Fruit fly (Drosophila melanogaster) whole organism, embryonic: ENCODE data around the gene cert.
A peak's percentile ranks its signal among the peaks of the same experiment; 100 is the strongest.

Source experiments
- Ada2b ChIP-seq: fragments of 200-800 bp; sonication (Bioruptor generic); IDR thresholded peaks from 2 replicates; pipeline ENCODE4 v1.3.6; 2022; ENCODE audit warnings: missing biosample characterization, missing genetic modification characterization
- Bteb2 ChIP-seq: fragments of 200-800 bp; sonication (Bioruptor generic); optimal IDR thresholded peaks from 2 replicates; lab custom pipeline; 2016; ENCODE audit warnings: missing biosample characterization, missing genetic modification characterization
- CG10267 ChIP-seq: fragments of 200-800 bp; sonication (Bioruptor generic); optimal IDR thresholded peaks from 2 replicates; lab custom pipeline; 2018; ENCODE audit warnings: missing biosample characterization, mild to moderate bottlenecking, missing genetic modification characterization, moderate library complexity
- CG10274 ChIP-seq: fragments of 200-800 bp; sonication (Bioruptor generic); optimal IDR thresholded peaks from 3 replicates; lab custom pipeline; 2017; ENCODE audit warnings: missing biosample characterization, mild to moderate bottlenecking, missing genetic modification characterization
- CG10321 ChIP-seq: fragments of 200-800 bp; sonication (Bioruptor generic); IDR thresholded peaks from 2 replicates; pipeline ENCODE4 v1.3.6; 2022; ENCODE audit warnings: missing biosample characterization, missing genetic modification characterization
- CG12769 ChIP-seq: fragments of 200-800 bp; sonication (Bioruptor generic); optimal IDR thresholded peaks from 2 replicates; lab custom pipeline; 2019; ENCODE audit warnings: missing biosample characterization, mild to moderate bottlenecking, missing genetic modification characterization, moderate library complexity
- CG14441 ChIP-seq: fragments of 200-800 bp; sonication (Bioruptor generic); IDR thresholded peaks from 2 replicates; pipeline ENCODE4 v1.3.6; 2022; ENCODE audit warnings: missing biosample characterization, missing genetic modification characterization
- CG1602 ChIP-seq: fragments of 200-800 bp; sonication (Bioruptor generic); optimal IDR thresholded peaks from 3 replicates; lab custom pipeline; 2016; ENCODE audit warnings: missing biosample characterization, missing genetic modification characterization
- CG17612 ChIP-seq: fragments of 200-800 bp; sonication (Bioruptor generic); IDR thresholded peaks from 2 replicates; pipeline ENCODE4 v1.3.6; 2022; ENCODE audit warnings: missing biosample characterization, missing genetic modification characterization
- CG17912 ChIP-seq: fragments of 200-800 bp; sonication (Bioruptor generic); optimal IDR thresholded peaks from 2 replicates; lab custom pipeline; 2018; ENCODE audit warnings: missing biosample characterization, mild to moderate bottlenecking, missing genetic modification characterization
- CG18011 ChIP-seq: fragments of 200-800 bp; sonication (Bioruptor generic); optimal IDR thresholded peaks from 2 replicates; lab custom pipeline; 2017; ENCODE audit warnings: missing biosample characterization, missing genetic modification characterization, mild to moderate bottlenecking, moderate library complexity, missing genotype
- CG33213 ChIP-seq: fragments of 200-800 bp; sonication (Bioruptor generic); optimal IDR thresholded peaks from 3 replicates; lab custom pipeline; 2016; ENCODE audit warnings: missing biosample characterization, missing genetic modification characterization
- CG34224 ChIP-seq: fragments of 200-800 bp; sonication (Bioruptor generic); IDR thresholded peaks from 3 replicates; pipeline ENCODE4 v1.3.6; 2022; ENCODE audit warnings: missing biosample characterization, missing genetic modification characterization; ENCODE audit not compliant: partially characterized antibody
- CG3847 ChIP-seq: fragments of 200-800 bp; sonication (Bioruptor generic); IDR thresholded peaks from 2 replicates; pipeline ENCODE4 v1.3.6; 2022; ENCODE audit warnings: missing biosample characterization, missing genetic modification characterization
- CG6272 ChIP-seq: fragments of 200-800 bp; sonication (Bioruptor generic); IDR thresholded peaks from 2 replicates; pipeline ENCODE4 v1.3.6; 2022; ENCODE audit warnings: missing biosample characterization, missing genetic modification characterization
- CG7357 ChIP-seq: fragments of 200-800 bp; sonication (Bioruptor generic); IDR thresholded peaks from 3 replicates; pipeline ENCODE4 v1.3.6; 2022; ENCODE audit warnings: missing biosample characterization, missing genetic modification characterization
- CG7372 ChIP-seq: fragments of 200-800 bp; sonication (Bioruptor generic); IDR thresholded peaks from 2 replicates; pipeline ENCODE4 v1.3.6; 2022; ENCODE audit warnings: missing biosample characterization, missing genetic modification characterization
- CG8359 ChIP-seq: fragments of 200-800 bp; sonication (Bioruptor generic); optimal IDR thresholded peaks from 2 replicates; lab custom pipeline; 2017; ENCODE audit warnings: missing biosample characterization, mild to moderate bottlenecking, missing genetic modification characterization, borderline replicate concordance
- CG8478 ChIP-seq: fragments of >200 bp; optimal IDR thresholded peaks from 2 replicates; lab custom pipeline; 2018
- Gug ChIP-seq: fragments of 200-800 bp; sonication (Bioruptor generic); IDR thresholded peaks from 4 replicates; pipeline ENCODE4 v1.3.6; 2022; ENCODE audit warnings: missing biosample characterization, missing genetic modification characterization
- Hmx ChIP-seq: fragments of 200-800 bp; sonication (Bioruptor generic); optimal IDR thresholded peaks from 2 replicates; lab custom pipeline; 2016; ENCODE audit warnings: missing biosample characterization, missing genetic modification characterization
- Hr3 ChIP-seq: fragments of 200-800 bp; sonication (Bioruptor generic); optimal IDR thresholded peaks from 3 replicates; lab custom pipeline; 2016; ENCODE audit warnings: missing biosample characterization, missing genetic modification characterization
- Hr51 ChIP-seq, 2 experiments: fragments of 200-800 bp; sonication (Bioruptor generic); optimal IDR thresholded peaks; 2 replicates in 1 of 2; 3 replicates in 1 of 2; lab custom pipeline; 2016 to 2018; ENCODE audit warnings: missing biosample characterization in 2 of 2, missing genetic modification characterization in 2 of 2, mild to moderate bottlenecking in 1 of 2, moderate library complexity in 1 of 2
- Jarid2 ChIP-seq: fragments of 200-800 bp; sonication (Bioruptor generic); optimal IDR thresholded peaks from 3 replicates; lab custom pipeline; 2017; ENCODE audit warnings: mild to moderate bottlenecking, missing biosample characterization, missing genetic modification reagents, missing genetic modification characterization
- MTF-1 ChIP-seq: fragments of 200-800 bp; sonication (Bioruptor generic); optimal IDR thresholded peaks from 2 replicates; lab custom pipeline; 2018; ENCODE audit warnings: missing biosample characterization, mild to moderate bottlenecking, missing genetic modification characterization, borderline replicate concordance
- Mad ChIP-seq: fragments of 200-800 bp; sonication (Bioruptor generic); optimal IDR thresholded peaks from 2 replicates; lab custom pipeline; 2016; ENCODE audit warnings: missing biosample characterization, missing genetic modification characterization
- Max ChIP-seq: fragments of 200-800 bp; sonication (Bioruptor generic); optimal IDR thresholded peaks from 2 replicates; lab custom pipeline; 2016; ENCODE audit warnings: missing biosample characterization, mild to moderate bottlenecking, missing genetic modification characterization
- Scr ChIP-seq: fragments of 200-800 bp; sonication (Bioruptor generic); IDR thresholded peaks from 2 replicates; pipeline ENCODE4 v1.3.6; 2022; ENCODE audit warnings: missing biosample characterization, missing genetic modification characterization; ENCODE audit not compliant: partially characterized antibody
- Spps ChIP-seq: fragments of 200-800 bp; sonication (Bioruptor generic); optimal IDR thresholded peaks from 2 replicates; lab custom pipeline; 2018; ENCODE audit warnings: missing biosample characterization, mild to moderate bottlenecking, missing genetic modification characterization
- chif ChIP-seq, 2 experiments: fragments of 200-800 bp; sonication (Bioruptor generic); optimal IDR thresholded peaks; 3 replicates each; lab custom pipeline; 2016; ENCODE audit warnings: missing biosample characterization in 2 of 2, missing genetic modification characterization in 2 of 2
- dm ChIP-seq: fragments of 200-800 bp; sonication (Bioruptor generic); optimal IDR thresholded peaks from 3 replicates; lab custom pipeline; 2016; ENCODE audit warnings: missing biosample characterization, missing genetic modification characterization
- exex ChIP-seq: fragments of 200-800 bp; sonication (Bioruptor generic); optimal IDR thresholded peaks from 4 replicates; lab custom pipeline; 2018; ENCODE audit warnings: missing biosample characterization, mild to moderate bottlenecking, missing genetic modification characterization, moderate library complexity
- gro ChIP-seq: fragments of 200-800 bp; sonication (Bioruptor generic); optimal IDR thresholded peaks from 2 replicates; lab custom pipeline; 2016; ENCODE audit warnings: missing biosample characterization, missing genetic modification characterization
- h ChIP-seq: fragments of >200 bp; optimal IDR thresholded peaks from 2 replicates; lab custom pipeline; 2017
- hb ChIP-seq: fragments of 200-800 bp; sonication (Bioruptor generic); IDR thresholded peaks from 3 replicates; pipeline ENCODE4 v1.3.6; 2022; ENCODE audit warnings: missing biosample characterization, missing genetic modification characterization; ENCODE audit not compliant: partially characterized antibody
- hbn ChIP-seq: fragments of 200-800 bp; sonication (Bioruptor generic); IDR thresholded peaks from 2 replicates; pipeline ENCODE4 v1.3.6; 2022; ENCODE audit warnings: missing biosample characterization, missing genetic modification characterization; ENCODE audit not compliant: partially characterized antibody
- insv ChIP-seq, 2 experiments: fragments of 200-800 bp; sonication (Bioruptor generic); optimal IDR thresholded peaks; 3 replicates each; lab custom pipeline; 2016 to 2018; ENCODE audit warnings: missing biosample characterization in 2 of 2, missing genetic modification characterization in 2 of 2
- jing ChIP-seq: fragments of 200-800 bp; sonication (Bioruptor generic); optimal IDR thresholded peaks from 2 replicates; lab custom pipeline; 2018; ENCODE audit warnings: missing biosample characterization, mild to moderate bottlenecking, missing genetic modification characterization
- kah ChIP-seq: fragments of 200-800 bp; sonication (Bioruptor generic); optimal IDR thresholded peaks from 2 replicates; lab custom pipeline; 2018; ENCODE audit warnings: missing biosample characterization, mild to moderate bottlenecking, missing genetic modification characterization
- lab ChIP-seq: fragments of 200-800 bp; sonication (Bioruptor generic); optimal IDR thresholded peaks from 3 replicates; lab custom pipeline; 2017; ENCODE audit warnings: missing biosample characterization, missing genetic modification characterization, mild to moderate bottlenecking, moderate library complexity, missing genetic modification reagents
- lola ChIP-seq, 3 experiments: fragments of >200 bp in 2 of 3; fragments of 200-800 bp in 1 of 3; sonication (Bioruptor generic) in 1 of 3; optimal IDR thresholded peaks; 2 replicates each; lab custom pipeline; 2017 to 2019; ENCODE audit warnings: missing biosample characterization in 3 of 3, missing genetic modification characterization in 3 of 3, mild to moderate bottlenecking in 1 of 3, moderate library complexity in 1 of 3
- mam ChIP-seq: fragments of 200-800 bp; sonication (Bioruptor generic); optimal IDR thresholded peaks from 3 replicates; lab custom pipeline; 2016; ENCODE audit warnings: missing biosample characterization, missing genetic modification characterization
- odd ChIP-seq: fragments of 200-800 bp; sonication (Bioruptor generic); optimal IDR thresholded peaks from 2 replicates; lab custom pipeline; 2017; ENCODE audit warnings: missing biosample characterization, mild to moderate bottlenecking, missing genetic modification characterization
- pho ChIP-seq: fragments of 200-800 bp; sonication (Bioruptor generic); optimal IDR thresholded peaks from 2 replicates; lab custom pipeline; 2016; ENCODE audit warnings: missing biosample characterization, missing genetic modification characterization
- pita ChIP-seq: fragments of 200-800 bp; sonication (Bioruptor generic); optimal IDR thresholded peaks from 2 replicates; lab custom pipeline; 2017; ENCODE audit warnings: missing biosample characterization, mild to moderate bottlenecking, missing genetic modification characterization
- pum ChIP-seq: fragments of 200-800 bp; sonication (Bioruptor generic); optimal IDR thresholded peaks from 2 replicates; lab custom pipeline; 2016; ENCODE audit warnings: missing biosample characterization, missing genetic modification characterization
- row ChIP-seq: fragments of 200-800 bp; sonication (Bioruptor generic); IDR thresholded peaks from 3 replicates; pipeline ENCODE4 v1.3.6; 2022; ENCODE audit warnings: missing biosample characterization, missing genetic modification characterization
- sna ChIP-seq: fragments of 200-800 bp; sonication (Bioruptor generic); IDR thresholded peaks from 2 replicates; pipeline ENCODE4 v1.3.6; 2022; ENCODE audit warnings: missing biosample characterization, missing genetic modification characterization; ENCODE audit not compliant: partially characterized antibody
- unpg ChIP-seq: fragments of 200-800 bp; sonication (Bioruptor generic); optimal IDR thresholded peaks from 3 replicates; lab custom pipeline; 2018; ENCODE audit warnings: missing biosample characterization, mild to moderate bottlenecking, missing genetic modification characterization, moderate library complexity

The cert gene

dm6 chr3L:8315141-8315816 lies 25.6 kb upstream of the cert start, which contains the start of gene Cpsf6 (continued):
- TF ChIP-seq CG1602 (GFP tag; lab: Kevin White, UChicago) (peak; percentile 74), Spps (tag; lab: Kevin White, UChicago) (peak; percentile 38), pho (peak; percentile 46), insv (GFP tag; optimal IDR thresholded peaks at IDR 0.05; lab: Kevin White, UChicago) (peak in 1 of 2 experiments; percentile 87), sna (GFP tag; lab: Robert Waterston, UW) (no peak), row (GFP tag; lab: Robert Waterston, UW) (peak; percentile 85), Gug (GFP tag; lab: Robert Waterston, UW) (no peak), MTF-1 (GFP tag; lab: Kevin White, UChicago) (no peak), unpg (GFP tag; lab: Kevin White, UChicago) (peak; percentile 80), CG14441 (GFP tag; lab: Robert Waterston, UW) (peak; percentile 48), CG7357 (GFP tag; lab: Robert Waterston, UW) (no peak), CG3847 (GFP tag; lab: Robert Waterston, UW) (peak; percentile 66), lab (GFP tag; lab: Kevin White, UChicago) (peak; percentile 63), Scr (GFP tag; lab: Robert Waterston, UW) (no peak; the same call in 1 of the 2 replicates), Hmx (peak; percentile 30), CG17612 (GFP tag; lab: Robert Waterston, UW) (no peak), Hr51 (GFP tag; optimal IDR thresholded peaks at IDR 0.05; lab: Kevin White, UChicago) (peak; percentile 29 to 72), CG34224 (GFP tag; lab: Robert Waterston, UW) (peak; percentile 36; the same call in 1 of the 3 replicates), CG18011 (GFP tag; lab: Kevin White, UChicago) (peak; percentile 24), lola (GFP tag; optimal IDR thresholded peaks at IDR 0.05; lab: Kevin White, UChicago) (peak in 1 of 3 experiments; percentile 62), CG10321 (GFP tag; lab: Robert Waterston, UW) (no peak), jing (GFP tag; lab: Kevin White, UChicago) (no peak), Bteb2 (GFP tag; lab: Kevin White, UChicago) (peak; percentile 35), CG8359 (GFP tag; lab: Kevin White, UChicago) (no peak), CG10267 (peak; percentile 79), hb (no peak), mam (GFP tag; lab: Kevin White, UChicago) (peak; percentile 30), CG8478 (peak; percentile 88), odd (GFP tag; lab: Kevin White, UChicago) (no peak), chif (GFP tag; optimal IDR thresholded peaks at IDR 0.05; lab: Kevin White, UChicago) (peak in 1 of 2 experiments; percentile 17), Ada2b (GFP tag; lab: Robert Waterston, UW) (peak; percentile 67), kah (GFP tag; lab: Kevin White, UChicago) (no peak), CG6272 (GFP tag; lab: Robert Waterston, UW) (0 out of 2 replicates have a peak, but pooled peaks have one; percentile 11), exex (peak; percentile 2), dm (GFP tag; lab: Kevin White, UChicago) (peak; percentile 49), pum (GFP tag; lab: Kevin White, UChicago) (no peak), CG33213 (GFP tag; lab: Kevin White, UChicago) (peak; percentile 6), Max (GFP tag; lab: Kevin White, UChicago) (peak; percentile 51), CG17912 (GFP tag; lab: Kevin White, UChicago) (no peak), Jarid2 (no peak), CG12769 (tag; lab: Kevin White, UChicago) (peak; percentile 78), gro (GFP tag; lab: Kevin White, UChicago) (no peak), CG7372 (GFP tag; lab: Robert Waterston, UW) (peak; percentile 68), Hr3 (GFP tag; lab: Kevin White, UChicago) (peak; percentile 49), CG10274 (no peak), hbn (GFP tag; lab: Robert Waterston, UW) (no peak), pita (GFP tag; lab: Kevin White, UChicago) (peak; percentile 52), Mad (GFP tag; lab: Kevin White, UChicago) (peak; percentile 47), h (lab: Kevin White, UChicago) (no peak)
